Worm (Caenorhabditis elegans) whole organism, L1 larva: Measurements from ENCODE around the gene mdf-2.

Experiments used
- C04F5.9 ChIP-seq: sonication (generic microtip); optimal IDR thresholded peaks from 2 replicates; lab custom pipeline; 2016; ENCODE audit warnings: missing genetic modification characterization, missing compliant biosample characterization
- C16A3.4 ChIP-seq: fragments of 150-350 bp; optimal IDR thresholded peaks from 2 replicates; lab custom pipeline; 2014; ENCODE audit warnings: missing biosample characterization, missing genetic modification characterization
- C34B4.2 ChIP-seq: sonication (generic microtip); optimal IDR thresholded peaks from 2 replicates; lab custom pipeline; 2017; ENCODE audit warnings: mild to moderate bottlenecking, missing genetic modification characterization, missing compliant biosample characterization
- F16B12.6 ChIP-seq: fragments of 150-350 bp; optimal IDR thresholded peaks from 2 replicates; lab custom pipeline; 2014; ENCODE audit warnings: missing biosample characterization, missing genetic modification characterization
- Y116A8C.19 ChIP-seq: sonication (generic microtip); optimal IDR thresholded peaks from 2 replicates; lab custom pipeline; 2016; ENCODE audit warnings: missing compliant biosample characterization, missing genetic modification characterization, borderline replicate concordance
- aly-2 ChIP-seq: fragments of 150-350 bp; optimal IDR thresholded peaks from 2 replicates; lab custom pipeline; 2014; ENCODE audit warnings: missing biosample characterization, missing genetic modification characterization
- ama-1 ChIP-seq: fragments of 150-350 bp; optimal IDR thresholded peaks from 2 replicates; lab custom pipeline; 2014
- blmp-1 ChIP-seq: fragments of 150-350 bp; optimal IDR thresholded peaks from 2 replicates; lab custom pipeline; 2014; ENCODE audit warnings: missing biosample characterization, missing genetic modification characterization
- ceh-63 ChIP-seq: fragments of 200-800 bp; sonication (Bioruptor generic); optimal IDR thresholded peaks from 2 replicates; lab custom pipeline; 2018; ENCODE audit warnings: mild to moderate bottlenecking, missing genetic modification characterization, missing compliant biosample characterization
- ceh-88 ChIP-seq: fragments of 200-800 bp; sonication (Bioruptor generic); IDR thresholded peaks from 2 replicates; pipeline ENCODE4 v1.3.6; 2022; ENCODE audit warnings: missing genetic modification characterization, missing compliant biosample characterization
- dpl-1 ChIP-seq, 3 experiments: fragments of 150-350 bp in 2 of 3; sonication (generic microtip) in 1 of 3; optimal IDR thresholded peaks; 2 replicates each; lab custom pipeline; 2014 to 2017; ENCODE audit warnings: missing biosample characterization in 3 of 3, missing genetic modification characterization in 3 of 3, missing genetic modification reagents in 3 of 3
- efl-1 ChIP-seq, 4 experiments: fragments of 150-350 bp; optimal IDR thresholded peaks in 3 of 4; peaks in 1 of 4; 1 replicate in 1 of 4; 2 replicates in 3 of 4; lab custom pipeline; 2014; ENCODE audit warnings: missing biosample characterization in 2 of 4, missing genetic modification characterization in 2 of 4, missing genetic modification reagents in 2 of 4
- efl-3 ChIP-seq: fragments of 200-800 bp; sonication (Bioruptor generic); optimal IDR thresholded peaks from 2 replicates; lab custom pipeline; 2018; ENCODE audit warnings: mild to moderate bottlenecking, missing genetic modification characterization, missing compliant biosample characterization
- egl-13 ChIP-seq: sonication (generic microtip); optimal IDR thresholded peaks from 2 replicates; lab custom pipeline; 2016; ENCODE audit warnings: missing genotype, missing genetic modification reagents, missing genetic modification characterization, missing compliant biosample characterization
- ets-5 ChIP-seq: fragments of 200-800 bp; sonication (Bioruptor generic); IDR thresholded peaks from 2 replicates; pipeline ENCODE4 v1.3.6; 2022; ENCODE audit warnings: missing genetic modification characterization, missing compliant biosample characterization
- fkh-10 ChIP-seq: sonication (generic microtip); optimal IDR thresholded peaks from 2 replicates; lab custom pipeline; 2017; ENCODE audit warnings: missing biosample characterization, missing genetic modification reagents, missing genetic modification characterization
- hlh-17 ChIP-seq: fragments of 200-800 bp; sonication (Bioruptor generic); optimal IDR thresholded peaks from 2 replicates; lab custom pipeline; 2018; ENCODE audit warnings: missing genetic modification characterization, mild to moderate bottlenecking, missing compliant biosample characterization, moderate library complexity, borderline replicate concordance
- hpl-2 ChIP-seq: fragments of 150-350 bp; optimal IDR thresholded peaks from 2 replicates; lab custom pipeline; 2014; ENCODE audit warnings: missing biosample characterization, missing genetic modification reagents, missing genetic modification characterization
- irx-1 ChIP-seq: sonication (generic microtip); optimal IDR thresholded peaks from 2 replicates; lab custom pipeline; 2016; ENCODE audit warnings: missing genetic modification characterization, missing compliant biosample characterization
- lin-14 ChIP-seq: fragments of 200-800 bp; sonication (Bioruptor generic); optimal IDR thresholded peaks from 2 replicates; lab custom pipeline; 2018; ENCODE audit warnings: mild to moderate bottlenecking, missing genetic modification characterization, moderate library complexity, missing compliant biosample characterization
- lin-15B ChIP-seq: fragments of 150-350 bp; sonication (generic microtip); optimal IDR thresholded peaks from 3 replicates; lab custom pipeline; 2014; ENCODE audit warnings: missing biosample characterization, missing genetic modification characterization
- lin-35 ChIP-seq, 2 experiments: fragments of 150-350 bp; optimal IDR thresholded peaks; 2 replicates each; lab custom pipeline; 2014; ENCODE audit warnings: missing biosample characterization in 2 of 2, missing genetic modification characterization in 2 of 2, missing genetic modification reagents in 2 of 2
- lin-39 ChIP-seq: fragments of 150-350 bp; optimal IDR thresholded peaks from 2 replicates; lab custom pipeline; 2014; ENCODE audit warnings: missing biosample characterization, missing genetic modification reagents, missing genetic modification characterization
- lsy-2 ChIP-seq, 2 experiments: fragments of 150-350 bp; optimal IDR thresholded peaks; 2 replicates each; lab custom pipeline; 2014; ENCODE audit warnings: missing biosample characterization in 2 of 2, missing genetic modification characterization in 2 of 2
- mef-2 ChIP-seq: fragments of 150-350 bp; optimal IDR thresholded peaks from 2 replicates; lab custom pipeline; 2014; ENCODE audit warnings: missing biosample characterization, missing genetic modification characterization
- mep-1 ChIP-seq: fragments of 150-350 bp; optimal IDR thresholded peaks from 2 replicates; lab custom pipeline; 2014; ENCODE audit warnings: missing biosample characterization, missing genetic modification characterization
- nhr-11 ChIP-seq: fragments of 150-350 bp; optimal IDR thresholded peaks from 2 replicates; lab custom pipeline; 2014; ENCODE audit warnings: missing biosample characterization, missing genetic modification characterization
- nhr-20 ChIP-seq: sonication (generic microtip); optimal IDR thresholded peaks from 2 replicates; lab custom pipeline; 2016; ENCODE audit warnings: mild to moderate bottlenecking, missing genetic modification characterization, missing compliant biosample characterization
- nhr-28 ChIP-seq: fragments of 150-350 bp; optimal IDR thresholded peaks from 2 replicates; lab custom pipeline; 2014; ENCODE audit warnings: missing biosample characterization, missing genetic modification characterization
- nhr-84 ChIP-seq: sonication (generic microtip); optimal IDR thresholded peaks from 2 replicates; lab custom pipeline; 2017; ENCODE audit warnings: missing biosample characterization, missing genetic modification characterization
- nhr-90 ChIP-seq: sonication (generic microtip); optimal IDR thresholded peaks from 2 replicates; lab custom pipeline; 2016; ENCODE audit warnings: mild to moderate bottlenecking, missing genetic modification characterization, missing compliant biosample characterization; ENCODE audit not compliant: poor library complexity
- pax-3 ChIP-seq: fragments of 200-800 bp; sonication (Bioruptor generic); optimal IDR thresholded peaks from 2 replicates; lab custom pipeline; 2018; ENCODE audit warnings: mild to moderate bottlenecking, missing genetic modification characterization, moderate library complexity, missing compliant biosample characterization
- skn-1 ChIP-seq: fragments of 150-350 bp; optimal IDR thresholded peaks from 2 replicates; lab custom pipeline; 2014; ENCODE audit warnings: missing biosample characterization, missing genetic modification characterization
- snpc-4 ChIP-seq: fragments of 150-350 bp; optimal IDR thresholded peaks from 2 replicates; lab custom pipeline; 2014; ENCODE audit warnings: missing biosample characterization, missing genetic modification characterization
- sox-4 ChIP-seq: sonication (generic microtip); optimal IDR thresholded peaks from 2 replicates; lab custom pipeline; 2016; ENCODE audit warnings: missing genetic modification characterization, missing compliant biosample characterization
- sptf-1 ChIP-seq: fragments of 150-350 bp; optimal IDR thresholded peaks from 2 replicates; lab custom pipeline; 2014; ENCODE audit warnings: missing biosample characterization, missing genetic modification characterization
- sup-37 ChIP-seq: fragments of 200-800 bp; sonication (Bioruptor generic); optimal IDR thresholded peaks from 2 replicates; lab custom pipeline; 2018; ENCODE audit warnings: mild to moderate bottlenecking, missing genetic modification characterization, missing compliant biosample characterization
- swsn-7 ChIP-seq: sonication (generic microtip); optimal IDR thresholded peaks from 2 replicates; lab custom pipeline; 2016; ENCODE audit warnings: missing genetic modification characterization, missing compliant biosample characterization
- tbx-2 ChIP-seq: sonication (generic microtip); optimal IDR thresholded peaks from 2 replicates; lab custom pipeline; 2016; ENCODE audit warnings: missing genetic modification characterization, missing compliant biosample characterization
- tlp-1 ChIP-seq: fragments of 150-350 bp; optimal IDR thresholded peaks from 2 replicates; lab custom pipeline; 2014; ENCODE audit warnings: missing biosample characterization, missing genetic modification characterization
- unc-130 ChIP-seq: fragments of 150-350 bp; optimal IDR thresholded peaks from 2 replicates; lab custom pipeline; 2017; ENCODE audit warnings: missing biosample characterization, missing genetic modification characterization, inconsistent platforms
- unc-98 ChIP-seq: fragments of 200-800 bp; sonication (Bioruptor generic); IDR thresholded peaks from 2 replicates; pipeline ENCODE4 v1.3.6; 2022; ENCODE audit warnings: missing genetic modification characterization, missing compliant biosample characterization
- xbp-1 ChIP-seq: sonication (generic microtip); optimal IDR thresholded peaks from 2 replicates; lab custom pipeline; 2016; ENCODE audit warnings: missing genetic modification characterization, missing compliant biosample characterization
- zag-1 ChIP-seq: fragments of 150-350 bp; optimal IDR thresholded peaks from 2 replicates; lab custom pipeline; 2014; ENCODE audit warnings: missing biosample characterization, missing genetic modification characterization
- zip-4 ChIP-seq: fragments of 200-800 bp; sonication (Bioruptor generic); optimal IDR thresholded peaks from 2 replicates; lab custom pipeline; 2018; ENCODE audit warnings: mild to moderate bottlenecking, missing genetic modification characterization, moderate library complexity, missing compliant biosample characterization
- ztf-11 ChIP-seq, 2 experiments: sonication (generic microtip); optimal IDR thresholded peaks; 2 replicates each; lab custom pipeline; 2016 to 2017; ENCODE audit warnings: missing genetic modification characterization in 2 of 2, missing biosample characterization in 1 of 2, missing compliant biosample characterization in 1 of 2
- ztf-4 ChIP-seq: fragments of 150-350 bp; optimal IDR thresholded peaks from 2 replicates; lab custom pipeline; 2014; ENCODE audit warnings: missing biosample characterization, missing genetic modification characterization

Gene mdf-2

DNA sequence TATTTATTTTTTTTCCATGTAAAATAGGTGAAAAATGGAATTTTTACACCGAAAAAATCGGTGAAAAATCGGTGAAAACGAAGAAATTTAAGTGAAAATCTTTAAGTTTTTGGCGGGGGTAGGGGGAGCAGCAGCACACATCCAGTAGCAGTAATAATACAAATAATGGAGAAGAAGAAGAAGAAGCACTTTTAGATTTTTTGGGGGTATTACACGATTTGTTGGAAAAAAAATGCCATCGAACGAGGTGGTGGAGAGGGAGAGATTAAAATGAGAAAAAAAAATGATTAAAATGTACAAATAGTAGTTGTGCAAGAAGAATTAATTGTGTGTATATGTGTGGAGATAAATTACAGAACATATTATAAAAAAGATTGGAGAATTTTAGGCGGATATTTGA, 37.2 kb upstream of the mdf-2 start:
- TF ChIP-seq aly-2 (tag; lab: Kevin White, UChicago) (no peak), dpl-1 (GFP tag; optimal IDR thresholded peaks at IDR 0.05; lab: Kevin White, UChicago) (no peak), C16A3.4 (tag; lab: Kevin White, UChicago) (no peak), lsy-2 (tag; optimal IDR thresholded peaks at IDR 0.05; lab: Kevin White, UChicago) (no peak), efl-1 (optimal IDR thresholded peaks at IDR 0.05; lab: Kevin White, UChicago) (no peak), efl-1 (GFP tag; optimal IDR thresholded peaks at IDR 0.05 in 1 of 2; lab: Kevin White, UChicago) (peak in 1 of 2 experiments; percentile 38)

DNA sequence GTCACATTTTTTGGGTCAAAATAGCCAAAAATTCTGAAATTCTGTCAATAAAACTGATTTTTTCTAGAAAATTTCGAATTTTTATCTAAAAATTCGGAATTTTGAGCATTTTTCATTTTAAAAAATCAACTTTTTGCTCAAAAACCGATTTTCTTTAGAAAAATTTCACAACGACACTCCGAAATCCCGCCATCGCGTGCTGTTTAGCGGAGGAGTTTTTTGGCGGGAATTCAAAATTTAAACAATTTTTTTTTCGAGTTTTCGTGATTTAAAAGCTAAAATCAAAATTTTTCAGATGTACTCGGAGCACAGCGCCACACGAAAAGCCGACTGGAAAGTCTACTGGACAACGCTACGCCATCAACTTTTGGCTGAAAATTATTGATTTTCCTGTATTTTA, 36.8 kb upstream of the mdf-2 start:
- TF ChIP-seq blmp-1 (no peak), sup-37 (GFP tag; lab: Kevin White, UChicago) (no peak), skn-1 (tag; lab: Kevin White, UChicago) (no peak), nhr-28 (tag; lab: Kevin White, UChicago) (no peak), fkh-10 (GFP tag; lab: Kevin White, UChicago) (no peak), ztf-4 (tag; lab: Kevin White, UChicago) (no peak), sptf-1 (no peak), dpl-1 (GFP tag; optimal IDR thresholded peaks at IDR 0.05; lab: Kevin White, UChicago) (peak; percentile 23 to 69 (median 36)), zip-4 (GFP tag; lab: Kevin White, UChicago) (no peak), ama-1 (lab: Kevin White, UChicago) (no peak), efl-1 (optimal IDR thresholded peaks at IDR 0.05; lab: Kevin White, UChicago) (peak; percentile 64 to 85), efl-1 (GFP tag; optimal IDR thresholded peaks at IDR 0.05 in 1 of 2; lab: Kevin White, UChicago) (peak; percentile 74 to 95), pax-3 (no peak), zag-1 (tag; lab: Kevin White, UChicago) (no peak), lin-35 (GFP tag; optimal IDR thresholded peaks at IDR 0.05; lab: Kevin White, UChicago) (peak; percentile 39 to 40), unc-98 (GFP tag; lab: Robert Waterston, UW) (no peak), aly-2 (tag; lab: Kevin White, UChicago) (no peak), C04F5.9 (tag; lab: Kevin White, UChicago) (no peak)
- TF ChIP-seq, all 84 proteins: peak for 3

DNA sequence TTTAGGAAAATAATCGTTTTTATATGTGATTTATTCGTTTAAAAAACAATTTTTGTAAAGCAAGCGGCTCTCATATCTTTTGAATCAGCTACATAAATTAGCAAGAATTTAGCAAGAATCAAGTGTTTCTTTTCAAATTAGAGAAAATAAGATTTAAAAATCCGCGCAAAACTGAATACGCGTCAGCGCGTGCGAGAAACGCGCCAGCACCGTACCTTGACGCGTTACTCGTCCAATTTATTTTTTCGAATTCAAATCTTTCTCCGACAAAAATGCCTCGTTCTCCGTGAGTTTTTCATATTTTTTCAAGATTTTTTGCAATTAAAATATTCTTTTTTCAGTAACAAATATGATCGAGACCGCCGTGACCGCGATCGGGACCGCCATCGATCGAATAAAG, 35.4 kb upstream of the mdf-2 start, which contains the start of gene Y94H6A.3:
Gene Y94H6A.3, plus strand, starts transcription at position 232 of the 400 bp plus-strand sequence.
- TF ChIP-seq ceh-63 (GFP tag; lab: Kevin White, UChicago) (no peak), mep-1 (tag; lab: Kevin White, UChicago) (peak; percentile 97), sptf-1 (no peak), tbx-2 (tag; lab: Kevin White, UChicago) (peak; percentile 94), irx-1 (peak; percentile 91), dpl-1 (GFP tag; optimal IDR thresholded peaks at IDR 0.05; lab: Kevin White, UChicago) (peak; percentile 99), nhr-11 (tag; lab: Kevin White, UChicago) (peak; percentile 80), mef-2 (tag; lab: Kevin White, UChicago) (no peak), Y116A8C.19 (tag; lab: Kevin White, UChicago) (no peak), ztf-11 (tag; optimal IDR thresholded peaks at IDR 0.05; lab: Kevin White, UChicago) (peak in 1 of 2 experiments; percentile 77), ets-5 (GFP tag; lab: Robert Waterston, UW) (no peak), tlp-1 (tag; lab: Kevin White, UChicago) (no peak), pax-3 (peak; percentile 79), xbp-1 (tag; lab: Kevin White, UChicago) (peak; percentile 92), zip-4 (GFP tag; lab: Kevin White, UChicago) (peak; percentile 86), ama-1 (lab: Kevin White, UChicago) (peak; percentile 51), blmp-1 (peak; percentile 59), swsn-7 (tag; lab: Kevin White, UChicago) (peak; percentile 94), ceh-88 (GFP tag; lab: Robert Waterston, UW) (peak; percentile 66), hpl-2 (GFP tag; lab: Kevin White, UChicago) (peak; percentile 20), egl-13 (tag; lab: Kevin White, UChicago) (peak; percentile 78), fkh-10 (GFP tag; lab: Kevin White, UChicago) (peak; percentile 63), aly-2 (tag; lab: Kevin White, UChicago) (peak; percentile 62), lin-39 (tag; lab: Kevin White, UChicago) (peak; percentile 95), nhr-84 (no peak), nhr-90 (tag; lab: Kevin White, UChicago) (peak; percentile 93), unc-130 (tag; lab: Kevin White, UChicago) (peak; percentile 83), lin-14 (GFP tag; lab: Kevin White, UChicago) (no peak), F16B12.6 (tag; lab: Kevin White, UChicago) (peak; percentile 69), hlh-17 (GFP tag; lab: Kevin White, UChicago) (no peak), nhr-20 (peak; percentile 91), snpc-4 (tag; lab: Kevin White, UChicago) (peak; percentile 77), sox-4 (tag; lab: Kevin White, UChicago) (peak; percentile 85), efl-3 (GFP tag; lab: Kevin White, UChicago) (peak; percentile 22), nhr-28 (tag; lab: Kevin White, UChicago) (no peak), C34B4.2 (tag; lab: Kevin White, UChicago) (peak; percentile 65), lin-15B (peak; percentile 95), sup-37 (GFP tag; lab: Kevin White, UChicago) (peak; percentile 78)
